Worm (Caenorhabditis elegans): ENCODE results near the gene cnc-5.

The cnc-5 gene

DNA sequence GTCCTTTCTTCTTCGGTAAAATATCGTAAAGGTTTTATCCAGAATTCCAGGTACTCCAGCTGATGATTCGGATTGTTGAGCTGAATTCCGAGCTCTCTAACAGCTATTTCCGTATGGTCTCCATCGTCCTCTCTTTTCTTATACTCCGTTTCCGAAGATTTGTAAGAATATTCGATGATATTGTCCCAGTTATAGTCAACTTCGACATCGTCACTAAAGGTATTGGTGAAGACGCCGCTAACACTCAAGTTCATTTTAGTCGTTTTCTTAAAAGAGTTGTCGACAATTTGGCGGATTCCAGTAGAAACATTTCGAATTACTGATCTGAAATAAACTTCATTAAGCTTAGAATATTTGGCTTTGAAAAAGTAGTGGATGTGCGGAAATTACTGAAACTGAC lies 10.1 kb upstream of the cnc-5 start:
- TF ChIP-seq mec-3 (tag; optimal IDR thresholded peaks at IDR 0.05; ENCODE audit: borderline replicate concordance) (no peak), ztf-16 (tag; optimal IDR thresholded peaks at IDR 0.05) (no peak), ceh-22 (tag; optimal IDR thresholded peaks at IDR 0.05) (no peak), ceh-18 (tag; optimal IDR thresholded peaks at IDR 0.05) (no peak)

DNA sequence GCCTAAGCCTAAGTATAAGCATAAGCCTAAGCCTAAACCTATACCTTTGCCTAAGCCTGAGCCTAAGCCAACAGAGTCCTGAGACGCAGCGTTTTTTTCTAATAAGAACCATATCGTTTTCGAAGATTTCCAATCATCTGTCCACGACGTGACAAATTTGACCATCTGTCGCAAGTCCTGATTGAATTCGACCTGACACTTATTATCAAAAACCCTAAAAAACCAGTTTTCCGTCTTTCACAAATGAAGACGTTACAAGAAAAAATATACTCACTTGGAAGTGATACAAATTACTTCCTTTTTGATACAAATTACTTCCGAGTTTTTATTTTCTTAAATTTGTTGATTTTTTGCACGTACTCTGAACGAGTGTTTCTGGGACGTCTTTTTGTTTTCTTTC lies 7.0 kb upstream of the cnc-5 start:
- no peak for TF ChIP-seq nhr-11 (tag; optimal IDR thresholded peaks at IDR 0.05)
- TF ChIP-seq nhr-232 (tag; optimal IDR thresholded peaks at IDR 0.05), result no peak
- TF ChIP-seq elt-4 (tag; optimal IDR thresholded peaks at IDR 0.05), result no peak
- no peak for TF ChIP-seq ztf-16 (tag; optimal IDR thresholded peaks at IDR 0.05)
- TF ChIP-seq sdc-2 (tag; optimal IDR thresholded peaks at IDR 0.05), result no peak
- no peak for TF ChIP-seq ahr-1 (tag; optimal IDR thresholded peaks at IDR 0.05)
- TF ChIP-seq ama-1 (optimal IDR thresholded peaks at IDR 0.05), result no peak
- TF ChIP-seq mec-3 (tag; optimal IDR thresholded peaks at IDR 0.05; ENCODE audit: borderline replicate concordance), result no peak
- TF ChIP-seq hlh-30 (tag; optimal IDR thresholded peaks at IDR 0.05; ENCODE audit: insufficient read depth), result no peak
- no peak for TF ChIP-seq odd-2 (tag; optimal IDR thresholded peaks at IDR 0.05)
- no peak for TF ChIP-seq ceh-9 (tag; optimal IDR thresholded peaks at IDR 0.05)
- TF ChIP-seq hlh-15 (tag; optimal IDR thresholded peaks at IDR 0.05), result no peak

DNA sequence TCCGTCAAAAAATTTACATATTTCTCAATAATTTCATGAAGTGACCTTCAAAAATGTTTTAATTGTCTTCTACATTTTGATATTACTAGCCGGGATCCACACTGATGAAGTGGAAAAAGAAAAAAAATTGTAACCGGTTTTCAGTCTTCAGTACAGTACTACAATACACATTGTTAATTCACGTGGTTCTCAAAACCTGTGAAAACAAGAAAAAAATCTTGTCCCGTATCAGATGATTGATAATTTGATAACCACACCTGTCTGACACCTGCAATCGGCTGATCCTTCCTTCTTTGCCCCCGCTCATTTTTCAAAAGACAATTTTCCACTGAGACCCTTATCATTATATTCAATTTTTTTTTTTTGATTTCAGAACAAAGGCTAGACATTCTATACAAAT lies 6.3 kb upstream of the cnc-5 start, which contains the start of gene R09B5.11:
Gene R09B5.11, plus strand, starts transcription at position 374 of the 400 bp plus-strand sequence.
- TF ChIP-seq tbx-7 (tag; optimal IDR thresholded peaks at IDR 0.05) (no peak), rnt-1 (tag; optimal IDR thresholded peaks at IDR 0.05) (no peak)

DNA sequence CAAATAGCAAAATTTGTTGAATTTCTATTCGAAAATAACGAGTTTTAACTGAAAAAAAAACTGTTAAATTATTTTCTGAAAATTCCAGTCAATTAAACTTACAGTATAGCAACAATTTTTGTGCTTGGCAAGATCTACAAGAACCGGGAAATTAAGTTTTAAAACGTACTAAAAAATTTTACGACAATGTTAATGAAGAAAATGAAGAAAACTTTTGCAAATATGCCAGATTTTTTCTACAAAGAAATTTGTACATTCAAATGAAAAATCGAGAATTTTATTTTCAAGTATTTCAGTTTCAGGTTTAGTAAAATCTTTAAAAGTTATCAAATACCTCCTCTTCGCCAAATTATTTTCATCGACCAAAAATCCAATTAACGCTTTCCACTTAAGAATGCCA lies 3.1 kb upstream of the cnc-5 start, which contains the start of gene cnc-11:
Gene cnc-11, plus strand, starts transcription at position 301 of the 400 bp plus-strand sequence.
- TF ChIP-seq ama-1 (optimal IDR thresholded peaks at IDR 0.05) (no peak), elt-2 (tag; optimal IDR thresholded peaks at IDR 0.05) (no peak), hlh-30 (tag; optimal IDR thresholded peaks at IDR 0.05; ENCODE audit: insufficient read depth) (no peak), hlh-15 (tag; optimal IDR thresholded peaks at IDR 0.05) (no peak), lin-11 (tag; optimal IDR thresholded peaks at IDR 0.05) (no peak), ceh-18 (tag; optimal IDR thresholded peaks at IDR 0.05) (no peak), K02D7.2 (tag; optimal IDR thresholded peaks at IDR 0.05) (no peak), ceh-19 (GFP tag; optimal IDR thresholded peaks at IDR 0.05) (no peak)

DNA sequence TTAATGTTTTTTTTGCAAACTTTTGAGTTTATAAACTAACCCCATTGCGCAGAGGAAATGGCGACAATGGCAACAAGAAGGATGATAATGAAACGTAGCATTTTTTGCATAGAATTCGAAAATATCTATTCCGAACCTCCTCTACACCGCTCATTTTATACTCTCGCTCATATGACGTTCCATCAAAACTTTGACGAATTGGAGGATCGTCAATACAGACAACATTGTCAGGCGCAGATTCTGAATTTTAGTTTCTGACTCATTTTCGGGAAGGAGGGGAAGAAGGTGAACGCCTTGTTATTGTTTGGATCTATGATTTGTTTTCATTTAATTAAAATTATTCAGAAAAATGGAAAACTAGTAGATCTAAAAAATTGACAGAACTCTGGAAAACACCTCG lies 1.0 kb upstream of the cnc-5 start, which contains the start of gene cnc-1:
Gene cnc-1, minus strand, starts transcription at position 101 of the 400 bp plus-strand sequence.
- TF ChIP-seq pag-3 (tag; optimal IDR thresholded peaks at IDR 0.05; ENCODE audit: borderline replicate concordance) (no peak), ceh-48 (tag; optimal IDR thresholded peaks at IDR 0.05) (no peak), unc-55 (GFP tag; optimal IDR thresholded peaks at IDR 0.05) (no peak), ahr-1 (tag; optimal IDR thresholded peaks at IDR 0.05) (no peak), unc-86 (tag; optimal IDR thresholded peaks at IDR 0.05) (no peak), C38D4.7 (GFP tag; optimal IDR thresholded peaks at IDR 0.05) (no peak), hlh-30 (tag; optimal IDR thresholded peaks at IDR 0.05; ENCODE audit: insufficient read depth) (no peak), gmeb-2 (tag; optimal IDR thresholded peaks at IDR 0.05) (no peak), pax-1 (tag; optimal IDR thresholded peaks at IDR 0.05) (no peak), ceh-22 (tag; optimal IDR thresholded peaks at IDR 0.05) (no peak), odd-2 (tag; optimal IDR thresholded peaks at IDR 0.05) (no peak), rnt-1 (tag; optimal IDR thresholded peaks at IDR 0.05) (no peak), eyg-1 (tag; optimal IDR thresholded peaks at IDR 0.05) (no peak), ceh-31 (tag; optimal IDR thresholded peaks at IDR 0.05) (no peak), sox-2 (GFP tag; IDR thresholded peaks at IDR 0.05) (no peak), pros-1 (tag; optimal IDR thresholded peaks at IDR 0.05) (no peak), ztf-16 (tag; optimal IDR thresholded peaks at IDR 0.05) (no peak), elt-2 (tag; optimal IDR thresholded peaks at IDR 0.05) (no peak), dve-1 (tag; optimal IDR thresholded peaks at IDR 0.05) (no peak), mec-3 (tag; optimal IDR thresholded peaks at IDR 0.05; ENCODE audit: borderline replicate concordance) (no peak)

DNA sequence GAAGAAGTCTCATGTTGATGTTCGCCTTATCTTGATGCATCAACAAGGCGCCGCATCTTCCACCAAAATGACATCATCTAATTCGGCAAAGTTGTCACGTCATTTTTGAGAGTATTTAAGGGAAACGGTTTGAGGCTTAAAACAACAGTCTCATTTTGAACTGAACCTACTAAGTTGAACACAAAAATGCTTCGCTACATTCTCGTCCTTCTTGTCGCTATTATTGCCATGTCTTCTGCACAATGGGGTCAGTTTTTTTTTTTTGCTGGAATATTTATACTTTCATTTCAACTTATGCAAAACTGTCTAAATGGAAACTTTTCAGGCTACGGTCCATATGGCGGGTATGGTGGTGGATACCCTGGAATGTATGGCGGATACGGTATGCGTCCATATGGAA lies 1.9 kb downstream of the cnc-5 start, which contains the start of gene cnc-4:
Gene cnc-4, plus strand, starts transcription at position 117 of the 400 bp plus-strand sequence.
- TF ChIP-seq dmd-4 (tag; optimal IDR thresholded peaks at IDR 0.05; ENCODE audit: borderline replicate concordance), result no peak
